Worm (Caenorhabditis elegans): ENCODE results near the gene B0198.2.

B0198.2 gene

ce11 chrX:11992778-11993177, 32.8 kb upstream of the B0198.2 start (continued):
- TF ChIP-seq zip-2 (tag; optimal IDR thresholded peaks at IDR 0.05) = no peak
- TF ChIP-seq daf-16 (GFP tag; optimal IDR thresholded peaks at IDR 0.05) = no peak
- TF ChIP-seq daf-16 (tag; optimal IDR thresholded peaks at IDR 0.05) = peak; percentile 16
- TF ChIP-seq F44E2.7 (GFP tag; IDR thresholded peaks at IDR 0.05) = no peak
- no peak for TF ChIP-seq T20F7.1 (GFP tag; optimal IDR thresholded peaks at IDR 0.05)
- no peak for TF ChIP-seq hlh-11 (tag; optimal IDR thresholded peaks at IDR 0.05)
- TF ChIP-seq ceh-82 (tag; optimal IDR thresholded peaks at IDR 0.05) = no peak
- peak; percentile 15 for TF ChIP-seq dve-1 (tag; optimal IDR thresholded peaks at IDR 0.05; ENCODE audit: insufficient read depth)
- TF ChIP-seq nhr-48 (tag; optimal IDR thresholded peaks at IDR 0.05) = no peak
- no peak for TF ChIP-seq tra-1 (GFP tag; IDR thresholded peaks at IDR 0.05)
- TF ChIP-seq php-3 (GFP tag; IDR thresholded peaks at IDR 0.05) = no peak
- TF ChIP-seq snpc-1.2 (GFP tag; IDR thresholded peaks at IDR 0.05) = no peak
- TF ChIP-seq ctbp-1 (GFP tag; IDR thresholded peaks at IDR 0.05) = no peak
- no peak for TF ChIP-seq Y105C5A.15 (GFP tag; IDR thresholded peaks at IDR 0.05)
- TF ChIP-seq mxl-3 (GFP tag; optimal IDR thresholded peaks at IDR 0.05) = peak; percentile 49
- no peak for TF ChIP-seq tag-97 (GFP tag; IDR thresholded peaks at IDR 0.05)

- TF ChIP-seq php-3 (GFP tag; IDR thresholded peaks at IDR 0.05) (0 out of 2 replicates have a peak, but pooled peaks have one; percentile 8), pha-4 (GFP tag; IDR thresholded peaks at IDR 0.05) (peak; percentile 60), pha-4 (tag; optimal IDR thresholded peaks at IDR 0.05) (no peak), arid-1 (GFP tag; conservative IDR thresholded peaks at IDR 0.05) (peak; percentile 64), zfp-3 (GFP tag; conservative IDR thresholded peaks at IDR 0.05) (0 out of 2 replicates have a peak, but pooled peaks have one; percentile 46), Y48G9A.11 (GFP tag; IDR thresholded peaks at IDR 0.05) (no peak), ctbp-1 (GFP tag; IDR thresholded peaks at IDR 0.05) (0 out of 2 replicates have a peak, but pooled peaks have one; percentile 21), ceh-28 (tag; optimal IDR thresholded peaks at IDR 0.05) (no peak), vab-7 (GFP tag; IDR thresholded peaks at IDR 0.05) (peak; percentile 53; the same call in 1 of the 2 replicates), snpc-1.2 (GFP tag; IDR thresholded peaks at IDR 0.05) (peak; percentile 79), nhr-10 (tag; optimal IDR thresholded peaks at IDR 0.05) (no peak), ceh-44 (GFP tag; IDR thresholded peaks at IDR 0.05) (no peak), T20F7.1 (GFP tag; optimal IDR thresholded peaks at IDR 0.05) (no peak), tra-1 (GFP tag; IDR thresholded peaks at IDR 0.05) (0 out of 2 replicates have a peak, but pooled peaks have one; percentile 24), ceh-20 (GFP tag; IDR thresholded peaks at IDR 0.05) (no peak), dmd-9 (GFP tag; IDR thresholded peaks at IDR 0.05) (peak; percentile 57; the same call in 1 of the 2 replicates), lin-29 (GFP tag; IDR thresholded peaks at IDR 0.05) (0 out of 2 replicates have a peak, but pooled peaks have one; percentile 34), T26A8.4 (GFP tag; IDR thresholded peaks at IDR 0.05) (peak; percentile 42; the same call in 1 of the 2 replicates), madf-5 (GFP tag; IDR thresholded peaks at IDR 0.05) (0 out of 4 replicates have a peak, but pooled peaks have one; percentile 6 to 8), daf-19 (GFP tag; conservative IDR thresholded peaks at IDR 0.05) (peak; percentile 43; the same call in 1 of the 2 replicates), mes-2 (tag; optimal IDR thresholded peaks at IDR 0.05; ENCODE audit: poor library complexity, severe bottlenecking) (peak; percentile 48), Y75B8A.6 (GFP tag; IDR thresholded peaks at IDR 0.05) (0 out of 2 replicates have a peak, but pooled peaks have one; percentile 29), lim-7 (GFP tag; IDR thresholded peaks at IDR 0.05) (peak; percentile 68), dve-1 (tag; optimal IDR thresholded peaks at IDR 0.05; ENCODE audit: insufficient read depth) (peak; percentile 11), nhr-41 (GFP tag; IDR thresholded peaks at IDR 0.05) (peak; percentile 49; the same call in 1 of the 2 replicates), aha-1 (tag) (peak; percentile 17), daf-16 (GFP tag; optimal IDR thresholded peaks at IDR 0.05) (peak in 1 of 2 experiments; percentile 18), daf-16 (tag; optimal IDR thresholded peaks at IDR 0.05) (peak; percentile 73), mxl-3 (GFP tag; optimal IDR thresholded peaks at IDR 0.05) (no peak), dmd-6 (GFP tag; IDR thresholded peaks at IDR 0.05) (0 out of 2 replicates have a peak, but pooled peaks have one; percentile 10), mxl-2 (GFP tag; conservative IDR thresholded peaks at IDR 0.05) (no peak), madf-9 (GFP tag; conservative IDR thresholded peaks at IDR 0.05) (0 out of 2 replicates have a peak, but pooled peaks have one; percentile 18), lin-1 (GFP tag; IDR thresholded peaks at IDR 0.05) (0 out of 2 replicates have a peak, but pooled peaks have one; percentile 31), ZK546.5 (tag; optimal IDR thresholded peaks at IDR 0.05) (no peak), hlh-11 (tag; optimal IDR thresholded peaks at IDR 0.05) (peak; percentile 4), lir-3 (tag; optimal IDR thresholded peaks at IDR 0.05) (no peak), fos-1 (tag; optimal IDR thresholded peaks at IDR 0.05) (no peak), mdt-29 (GFP tag; IDR thresholded peaks at IDR 0.05) (0 out of 2 replicates have a peak, but pooled peaks have one; percentile 22), dmd-8 (GFP tag; IDR thresholded peaks at IDR 0.05) (peak; percentile 68; the same call in 1 of the 2 replicates), lin-13 (GFP tag; optimal IDR thresholded peaks at IDR 0.05) (peak; percentile 10), ZK337.2 (GFP tag; IDR thresholded peaks at IDR 0.05) (peak; percentile 28; the same call in 1 of the 2 replicates)
These were observed 32.2 kb upstream of the B0198.2 start for ce11 chrX:11993327-11993726.
